Fruit fly (Drosophila melanogaster): ENCODE data around the gene Cyp6d5.

Gene Cyp6d5

dm6 chr3R:14055944-14056319 is 26.9 kb downstream of the Cyp6d5 start (continued):
- TF ChIP-seq fu2 (GFP tag; optimal IDR thresholded peaks at IDR 0.05) (no peak), Ada2b (GFP tag; IDR thresholded peaks at IDR 0.05) (no peak), CG2116 (GFP tag; optimal IDR thresholded peaks at IDR 0.05) (no peak), CG15601 (tag; optimal IDR thresholded peaks at IDR 0.05) (no peak), yki (optimal IDR thresholded peaks at IDR 0.05) (no peak), CG34224 (GFP tag; IDR thresholded peaks at IDR 0.05; ENCODE audit: partially characterized antibody) (peak; percentile 11; the same call in 1 of the 3 replicates), stc (GFP tag; IDR thresholded peaks at IDR 0.05) (no peak), tgo (GFP tag; IDR thresholded peaks at IDR 0.05) (no peak), exex (tag; optimal IDR thresholded peaks at IDR 0.05) (peak; percentile 6), CG30020 (tag; optimal IDR thresholded peaks at IDR 0.05) (no peak), gce (GFP tag; IDR thresholded peaks at IDR 0.05) (no peak)

DNA sequence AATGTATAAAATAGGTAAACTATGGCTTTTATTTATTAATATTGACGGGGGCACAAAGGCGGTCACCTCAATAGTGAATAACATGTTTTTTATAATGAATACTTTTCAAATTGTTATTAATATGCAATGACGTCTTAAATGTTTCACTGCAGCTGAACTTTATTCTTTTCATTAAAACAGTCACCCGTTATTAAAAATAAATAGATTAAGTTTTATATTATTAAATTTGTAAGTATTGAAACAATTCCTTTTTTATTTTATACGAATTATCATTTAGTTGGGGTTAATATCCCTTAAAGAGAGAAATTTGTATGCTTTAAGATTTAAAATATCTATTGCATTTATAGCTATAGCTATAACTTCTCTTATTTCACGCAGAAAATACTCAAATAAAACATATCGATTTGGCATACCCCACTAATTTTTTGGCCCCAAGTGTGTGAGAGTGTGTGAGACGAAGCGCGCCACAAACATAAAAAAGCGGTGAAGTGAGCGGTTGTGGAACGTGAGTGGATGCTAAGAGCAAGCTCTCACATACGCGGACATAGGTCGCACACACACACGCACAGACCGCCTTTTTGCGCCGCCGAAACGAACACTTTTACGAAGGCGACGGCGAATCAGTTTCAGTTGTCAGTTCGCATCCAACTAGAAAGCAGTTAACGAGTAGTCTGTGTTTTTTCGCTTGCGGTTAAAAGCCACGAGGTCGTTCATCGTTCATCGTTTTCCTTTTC is 27.5 kb downstream of the Cyp6d5 start, which contains the start of gene foxo:
TSS of gene foxo (plus strand) at position 626 of the 734 bp plus-strand sequence.
- TF ChIP-seq Adf1 (GFP tag; IDR thresholded peaks at IDR 0.05) (no peak), CG8765 (GFP tag; IDR thresholded peaks at IDR 0.05) (no peak), CG4820 (GFP tag; optimal IDR thresholded peaks at IDR 0.05) (peak; percentile 57), dysf (GFP tag; IDR thresholded peaks at IDR 0.05) (peak; percentile 76; the same call in 2 of the 3 replicates), CG12942 (GFP tag; optimal IDR thresholded peaks at IDR 0.05) (peak; percentile 53), Abd-B (GFP tag; optimal IDR thresholded peaks at IDR 0.05) (peak; percentile 69), CG2875 (GFP tag; optimal IDR thresholded peaks at IDR 0.05) (peak; percentile 69), nmo (GFP tag; optimal IDR thresholded peaks at IDR 0.05) (peak; percentile 93), dati (GFP tag; IDR thresholded peaks at IDR 0.05) (no peak), CG6683 (GFP tag; optimal IDR thresholded peaks at IDR 0.05) (peak; percentile 78), seq (GFP tag; IDR thresholded peaks at IDR 0.05) (no peak; the same call in 1 of the 2 replicates), CG18011 (GFP tag; optimal IDR thresholded peaks at IDR 0.05) (peak; percentile 56), mld (GFP tag; IDR thresholded peaks at IDR 0.05; ENCODE audit: partially characterized antibody) (no peak), CG30020 (tag; optimal IDR thresholded peaks at IDR 0.05) (peak; percentile 58), unpg (GFP tag; optimal IDR thresholded peaks at IDR 0.05) (peak; percentile 79), grau (tag; optimal IDR thresholded peaks at IDR 0.05) (peak; percentile 92), Doc3 (GFP tag; IDR thresholded peaks at IDR 0.05; ENCODE audit: partially characterized antibody) (no peak), ATbp (GFP tag; optimal IDR thresholded peaks at IDR 0.05) (peak; percentile 69), CTCF (GFP tag; optimal IDR thresholded peaks at IDR 0.05) (peak; percentile 19), CG13775 (GFP tag; optimal IDR thresholded peaks at IDR 0.05) (peak; percentile 82), Dll (GFP tag; IDR thresholded peaks at IDR 0.05; ENCODE audit: partially characterized antibody) (no peak), cwo (GFP tag; optimal IDR thresholded peaks at IDR 0.05) (peak; percentile 44), CG13424 (tag; optimal IDR thresholded peaks at IDR 0.05) (peak; percentile 88), CG31224 (GFP tag; IDR thresholded peaks at IDR 0.05) (peak; percentile 61), CG10959 (GFP tag; IDR thresholded peaks at IDR 0.05) (no peak), Kr (GFP tag; optimal IDR thresholded peaks at IDR 0.05) (no peak), CG6854 (GFP tag; optimal IDR thresholded peaks at IDR 0.05) (peak; percentile 86), CG9727 (GFP tag; optimal IDR thresholded peaks at IDR 0.05) (peak; percentile 88), Hand (GFP tag; optimal IDR thresholded peaks at IDR 0.05) (peak; percentile 89), CG2120 (GFP tag; optimal IDR thresholded peaks at IDR 0.05) (peak; percentile 71), CG15696 (tag; optimal IDR thresholded peaks at IDR 0.05) (peak; percentile 41), tx (GFP tag; optimal IDR thresholded peaks at IDR 0.05) (no peak), onecut (GFP tag; IDR thresholded peaks at IDR 0.05) (peak; percentile 59; the same call in 1 of the 2 replicates), CG10654 (GFP tag; optimal IDR thresholded peaks at IDR 0.05) (peak; percentile 57), HLH4C (GFP tag; IDR thresholded peaks at IDR 0.05; ENCODE audit: partially characterized antibody) (no peak), zfh1 (GFP tag; IDR thresholded peaks at IDR 0.05) (0 out of 3 replicates have a peak, but pooled peaks have one; percentile 41), Neu2 (GFP tag; optimal IDR thresholded peaks at IDR 0.05; ENCODE audit: borderline replicate concordance) (no peak), CG17385 (GFP tag; optimal IDR thresholded peaks at IDR 0.05) (peak; percentile 86)

All from whole organism, embryonic.